Worm (Caenorhabditis elegans) whole organism, L1 larva: ENCODE data around the gene F56A8.9.

ENCODE experiments used
- F16B12.6 ChIP-seq: fragments of 150-350 bp; optimal IDR thresholded peaks from 2 replicates; lab custom pipeline; 2014; ENCODE audit warnings: missing biosample characterization, missing genetic modification characterization
- aly-2 ChIP-seq: fragments of 150-350 bp; optimal IDR thresholded peaks from 2 replicates; lab custom pipeline; 2014; ENCODE audit warnings: missing biosample characterization, missing genetic modification characterization
- fkh-8 ChIP-seq: sonication (generic microtip); optimal IDR thresholded peaks from 2 replicates; lab custom pipeline; 2016; ENCODE audit warnings: mild to moderate bottlenecking, missing genetic modification characterization, missing compliant biosample characterization
- lin-15B ChIP-seq: fragments of 150-350 bp; sonication (generic microtip); optimal IDR thresholded peaks from 3 replicates; lab custom pipeline; 2014; ENCODE audit warnings: missing biosample characterization, missing genetic modification characterization
- lin-39 ChIP-seq: fragments of 150-350 bp; optimal IDR thresholded peaks from 2 replicates; lab custom pipeline; 2014; ENCODE audit warnings: missing biosample characterization, missing genetic modification reagents, missing genetic modification characterization
- lsy-2 ChIP-seq, 2 experiments: fragments of 150-350 bp; optimal IDR thresholded peaks; 2 replicates each; lab custom pipeline; 2014; ENCODE audit warnings: missing biosample characterization in 2 of 2, missing genetic modification characterization in 2 of 2
- nhr-11 ChIP-seq: fragments of 150-350 bp; optimal IDR thresholded peaks from 2 replicates; lab custom pipeline; 2014; ENCODE audit warnings: missing biosample characterization, missing genetic modification characterization
- nhr-47 ChIP-seq: sonication (generic microtip); optimal IDR thresholded peaks from 2 replicates; lab custom pipeline; 2016; ENCODE audit warnings: mild to moderate bottlenecking, missing genetic modification characterization, moderate library complexity, missing compliant biosample characterization
- snpc-4 ChIP-seq: fragments of 150-350 bp; optimal IDR thresholded peaks from 2 replicates; lab custom pipeline; 2014; ENCODE audit warnings: missing biosample characterization, missing genetic modification characterization

DNA sequence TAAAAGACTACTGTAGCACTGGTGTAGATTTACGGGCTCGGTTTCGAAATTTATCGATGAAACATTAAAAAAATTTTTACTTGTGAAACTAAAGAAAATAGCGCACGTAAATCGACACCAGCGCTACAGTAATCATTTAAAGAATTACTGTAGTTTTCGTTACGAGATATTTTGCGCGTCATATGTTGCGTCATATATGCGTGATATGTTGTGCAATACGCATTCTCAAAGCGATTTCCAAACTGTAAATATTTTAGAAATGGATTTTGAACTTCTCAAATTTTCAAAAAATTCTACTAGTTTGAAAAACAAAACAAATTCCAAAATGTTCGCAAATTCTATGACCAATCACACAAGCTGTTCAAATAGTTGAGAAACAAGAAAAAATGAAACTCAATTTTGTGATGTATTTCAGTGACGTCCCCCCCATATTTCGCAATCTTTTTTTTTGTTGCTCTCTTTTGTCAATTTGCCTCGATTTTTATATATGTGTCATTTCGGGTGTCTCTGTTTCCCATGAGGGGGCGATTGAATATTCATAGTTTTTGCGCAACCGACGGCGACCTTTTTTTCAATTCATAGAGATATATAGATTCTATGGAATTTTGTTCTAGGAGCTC, 23.5 kb downstream of the F56A8.9 start:
- no peak for TF ChIP-seq lin-39 (tag; lab: Kevin White, UChicago)
- TF ChIP-seq snpc-4 (tag; lab: Kevin White, UChicago) = no peak
- no peak for TF ChIP-seq nhr-47 (tag; lab: Kevin White, UChicago)
- TF ChIP-seq fkh-8 (tag; lab: Kevin White, UChicago) = no peak
- TF ChIP-seq lsy-2 (tag; optimal IDR thresholded peaks at IDR 0.05; lab: Kevin White, UChicago) = peak in 1 of 2 experiments; percentile 29
- no peak for TF ChIP-seq F16B12.6 (tag; lab: Kevin White, UChicago)
- TF ChIP-seq lin-15B (tag; lab: Kevin White, UChicago) = no peak
- no peak for TF ChIP-seq aly-2 (tag; lab: Kevin White, UChicago)
- TF ChIP-seq nhr-11 = no peak
